Fruit fly (Drosophila melanogaster) whole organism, embryonic: ENCODE data around the gene Atat.

Experiments used
- Ada2b ChIP-seq: fragments of 200-800 bp; sonication (Bioruptor generic); IDR thresholded peaks from 2 replicates; pipeline ENCODE4 v1.3.6; 2022; ENCODE audit warnings: missing biosample characterization, missing genetic modification characterization
- B-H1 ChIP-seq: fragments of 200-800 bp; sonication (Bioruptor generic); IDR thresholded peaks from 3 replicates; pipeline ENCODE4 v1.3.6; 2022; ENCODE audit warnings: missing biosample characterization, missing genetic modification characterization
- BEAF-32 ChIP-seq: fragments of 200-800 bp; sonication (Bioruptor generic); optimal IDR thresholded peaks from 3 replicates; lab custom pipeline; 2017; ENCODE audit warnings: missing biosample characterization, missing genetic modification characterization, mild to moderate bottlenecking, moderate library complexity, missing genetic modification reagents
- CG10543 ChIP-seq: fragments of 200-800 bp; sonication (Bioruptor generic); optimal IDR thresholded peaks from 3 replicates; lab custom pipeline; 2017; ENCODE audit warnings: missing biosample characterization, mild to moderate bottlenecking, missing genetic modification characterization, moderate library complexity
- CG11456 ChIP-seq: fragments of 200-800 bp; sonication (Bioruptor generic); IDR thresholded peaks from 3 replicates; pipeline ENCODE4 v1.3.6; 2022; ENCODE audit warnings: missing biosample characterization, missing genetic modification characterization
- CG12071 ChIP-seq: fragments of 200-800 bp; sonication (Bioruptor generic); optimal IDR thresholded peaks from 3 replicates; lab custom pipeline; 2018; ENCODE audit warnings: missing biosample characterization, mild to moderate bottlenecking, missing genetic modification characterization
- CG13296 ChIP-seq: fragments of 200-800 bp; sonication (Bioruptor generic); optimal IDR thresholded peaks from 3 replicates; lab custom pipeline; 2018; ENCODE audit warnings: missing biosample characterization, mild to moderate bottlenecking, missing genetic modification characterization
- CG15011 ChIP-seq: fragments of 200-800 bp; sonication (Bioruptor generic); optimal IDR thresholded peaks from 3 replicates; lab custom pipeline; 2018; ENCODE audit warnings: missing biosample characterization, mild to moderate bottlenecking, missing genetic modification characterization
- CG15073 ChIP-seq: fragments of 200-800 bp; sonication (Bioruptor generic); optimal IDR thresholded peaks from 2 replicates; lab custom pipeline; 2016; ENCODE audit warnings: missing biosample characterization, missing genetic modification characterization
- CG17328 ChIP-seq: fragments of 200-800 bp; sonication (Bioruptor generic); IDR thresholded peaks from 2 replicates; pipeline ENCODE4 v1.3.6; 2022; ENCODE audit warnings: missing biosample characterization, missing genetic modification characterization
- CG17359 ChIP-seq: fragments of 200-800 bp; sonication (Bioruptor generic); optimal IDR thresholded peaks from 3 replicates; lab custom pipeline; 2018; ENCODE audit warnings: missing biosample characterization, mild to moderate bottlenecking, missing genetic modification characterization, moderate library complexity
- CG17568 ChIP-seq: fragments of 200-800 bp; sonication (Bioruptor generic); optimal IDR thresholded peaks from 2 replicates; lab custom pipeline; 2018; ENCODE audit warnings: missing biosample characterization, mild to moderate bottlenecking, missing genetic modification characterization, moderate library complexity
- CG17612 ChIP-seq: fragments of 200-800 bp; sonication (Bioruptor generic); IDR thresholded peaks from 2 replicates; pipeline ENCODE4 v1.3.6; 2022; ENCODE audit warnings: missing biosample characterization, missing genetic modification characterization
- CG2116 ChIP-seq: fragments of 200-800 bp; sonication (Bioruptor generic); optimal IDR thresholded peaks from 3 replicates; lab custom pipeline; 2018; ENCODE audit warnings: missing biosample characterization, mild to moderate bottlenecking, missing genetic modification characterization
- CG2202 ChIP-seq: fragments of 200-800 bp; sonication (Bioruptor generic); optimal IDR thresholded peaks from 2 replicates; lab custom pipeline; 2018; ENCODE audit warnings: missing biosample characterization, mild to moderate bottlenecking, missing genetic modification characterization
- CG31441 ChIP-seq: fragments of 200-800 bp; sonication (Bioruptor generic); IDR thresholded peaks from 2 replicates; pipeline ENCODE4 v1.3.6; 2022; ENCODE audit warnings: missing biosample characterization, missing genetic modification characterization
- CG4328 ChIP-seq: fragments of 200-800 bp; sonication (Bioruptor generic); optimal IDR thresholded peaks from 3 replicates; lab custom pipeline; 2017; ENCODE audit warnings: missing biosample characterization, missing genetic modification reagents, missing genetic modification characterization
- CG4707 ChIP-seq: fragments of 200-800 bp; sonication (Bioruptor generic); optimal IDR thresholded peaks from 2 replicates; lab custom pipeline; 2018; ENCODE audit warnings: missing biosample characterization, mild to moderate bottlenecking, missing genetic modification characterization, moderate library complexity
- CG5245 ChIP-seq: fragments of 200-800 bp; sonication (Bioruptor generic); optimal IDR thresholded peaks from 3 replicates; lab custom pipeline; 2016; ENCODE audit warnings: missing biosample characterization, missing genetic modification characterization
- CG6175 ChIP-seq: fragments of 200-800 bp; sonication (Bioruptor generic); IDR thresholded peaks from 3 replicates; pipeline ENCODE4 v1.3.6; 2022; ENCODE audit warnings: missing biosample characterization, missing genetic modification characterization
- CG7271 ChIP-seq: fragments of 200-800 bp; sonication (Bioruptor generic); optimal IDR thresholded peaks from 2 replicates; lab custom pipeline; 2018; ENCODE audit warnings: missing biosample characterization, mild to moderate bottlenecking, missing genetic modification characterization, moderate library complexity
- CG7372 ChIP-seq: fragments of 200-800 bp; sonication (Bioruptor generic); IDR thresholded peaks from 2 replicates; pipeline ENCODE4 v1.3.6; 2022; ENCODE audit warnings: missing biosample characterization, missing genetic modification characterization
- CkIIα-i1 ChIP-seq: fragments of 200-800 bp; sonication (Bioruptor generic); IDR thresholded peaks from 2 replicates; pipeline ENCODE4 v1.3.6; 2022; ENCODE audit warnings: missing biosample characterization, missing genetic modification characterization
- Drgx ChIP-seq: fragments of 200-800 bp; sonication (Bioruptor generic); IDR thresholded peaks from 2 replicates; pipeline ENCODE4 v1.3.6; 2022; ENCODE audit warnings: missing biosample characterization, missing genetic modification characterization
- ERR ChIP-seq: fragments of 200-800 bp; sonication (Bioruptor generic); optimal IDR thresholded peaks from 2 replicates; lab custom pipeline; 2016; ENCODE audit warnings: missing biosample characterization, missing genetic modification characterization
- Fer1 ChIP-seq: fragments of 200-800 bp; sonication (Bioruptor generic); optimal IDR thresholded peaks from 2 replicates; lab custom pipeline; 2017; ENCODE audit warnings: missing biosample characterization, mild to moderate bottlenecking, missing genetic modification characterization
- Gsc ChIP-seq: fragments of 200-800 bp; sonication (Bioruptor generic); IDR thresholded peaks from 2 replicates; pipeline ENCODE4 v1.3.6; 2022; ENCODE audit warnings: missing biosample characterization, missing genetic modification characterization
- HLH3B ChIP-seq: fragments of 200-800 bp; sonication (Bioruptor generic); IDR thresholded peaks from 2 replicates; pipeline ENCODE4 v1.3.6; 2022; ENCODE audit warnings: missing biosample characterization, missing genetic modification characterization
- Hey ChIP-seq: fragments of 200-800 bp; sonication (Bioruptor generic); optimal IDR thresholded peaks from 3 replicates; lab custom pipeline; 2018; ENCODE audit warnings: missing biosample characterization, mild to moderate bottlenecking, missing genetic modification characterization
- Oaz ChIP-seq: fragments of 200-800 bp; sonication (Bioruptor generic); IDR thresholded peaks from 2 replicates; pipeline ENCODE4 v1.3.6; 2022; ENCODE audit warnings: missing biosample characterization, missing genetic modification characterization
- Pdp1 ChIP-seq, 2 experiments: fragments of 200-800 bp; sonication (Bioruptor generic); optimal IDR thresholded peaks; 3 replicates each; lab custom pipeline; 2016; ENCODE audit warnings: missing biosample characterization in 2 of 2, missing genetic modification characterization in 2 of 2, mild to moderate bottlenecking in 1 of 2, moderate library complexity in 1 of 2
- Rfx ChIP-seq: fragments of 200-800 bp; sonication (Bioruptor generic); IDR thresholded peaks from 2 replicates; pipeline ENCODE4 v1.3.6; 2022; ENCODE audit warnings: missing biosample characterization, missing genetic modification characterization
- Six4 ChIP-seq: fragments of 200-800 bp; sonication (Bioruptor generic); optimal IDR thresholded peaks from 2 replicates; lab custom pipeline; 2016; ENCODE audit warnings: missing biosample characterization, missing genetic modification characterization
- Trl ChIP-seq, 3 experiments: fragments of >200 bp in 2 of 3; fragments of 200-800 bp in 1 of 3; sonication (Bioruptor generic) in 1 of 3; optimal IDR thresholded peaks; 2 replicates in 1 of 3; 3 replicates in 2 of 3; lab custom pipeline; 2016 to 2017; ENCODE audit warnings: missing biosample characterization in 1 of 3, missing genetic modification characterization in 1 of 3
- Vsx1 ChIP-seq: fragments of 200-800 bp; sonication (Bioruptor generic); optimal IDR thresholded peaks from 2 replicates; lab custom pipeline; 2017; ENCODE audit warnings: missing biosample characterization, mild to moderate bottlenecking, missing genetic modification characterization, missing genetic modification reagents
- Xbp1 ChIP-seq: fragments of 200-800 bp; sonication (Bioruptor generic); optimal IDR thresholded peaks from 3 replicates; lab custom pipeline; 2016; ENCODE audit warnings: missing biosample characterization, mild to moderate bottlenecking, missing genetic modification characterization
- caup ChIP-seq: fragments of 200-800 bp; sonication (Bioruptor generic); optimal IDR thresholded peaks from 3 replicates; lab custom pipeline; 2017; ENCODE audit warnings: missing biosample characterization, mild to moderate bottlenecking, missing genetic modification characterization, moderate library complexity; ENCODE audit not compliant: severe bottlenecking
- chinmo ChIP-seq: fragments of 200-800 bp; sonication (Bioruptor generic); IDR thresholded peaks from 4 replicates; pipeline ENCODE4 v1.3.6; 2022; ENCODE audit warnings: missing biosample characterization, missing genetic modification characterization; ENCODE audit not compliant: partially characterized antibody
- dati ChIP-seq: fragments of 200-800 bp; sonication (Bioruptor generic); IDR thresholded peaks from 2 replicates; pipeline ENCODE4 v1.3.6; 2022; ENCODE audit warnings: missing biosample characterization, missing genetic modification characterization
- exex ChIP-seq: fragments of 200-800 bp; sonication (Bioruptor generic); optimal IDR thresholded peaks from 4 replicates; lab custom pipeline; 2018; ENCODE audit warnings: missing biosample characterization, mild to moderate bottlenecking, missing genetic modification characterization, moderate library complexity
- grn ChIP-seq: fragments of 200-800 bp; sonication (Bioruptor generic); optimal IDR thresholded peaks from 3 replicates; lab custom pipeline; 2017; ENCODE audit warnings: missing biosample characterization, missing genetic modification characterization
- her ChIP-seq: fragments of 200-800 bp; sonication (Bioruptor generic); optimal IDR thresholded peaks from 2 replicates; lab custom pipeline; 2016; ENCODE audit warnings: missing biosample characterization, missing genetic modification characterization
- inv ChIP-seq: fragments of 200-800 bp; sonication (Bioruptor generic); IDR thresholded peaks from 2 replicates; pipeline ENCODE4 v1.3.6; 2022; ENCODE audit warnings: missing biosample characterization, missing genetic modification characterization; ENCODE audit not compliant: partially characterized antibody
- lbe ChIP-seq: fragments of 200-800 bp; sonication (Bioruptor generic); optimal IDR thresholded peaks from 2 replicates; lab custom pipeline; 2016; ENCODE audit warnings: missing biosample characterization, mild to moderate bottlenecking, missing genetic modification characterization
- lmd ChIP-seq: fragments of 200-800 bp; sonication (Bioruptor generic); IDR thresholded peaks from 2 replicates; pipeline ENCODE4 v1.3.6; 2022; ENCODE audit warnings: missing biosample characterization, missing genetic modification characterization
- pros ChIP-seq: fragments of 200-800 bp; sonication (Bioruptor generic); optimal IDR thresholded peaks from 3 replicates; lab custom pipeline; 2019; ENCODE audit warnings: missing biosample characterization, mild to moderate bottlenecking, missing genetic modification characterization, moderate library complexity
- ssp ChIP-seq: fragments of 200-800 bp; sonication (Bioruptor generic); IDR thresholded peaks from 2 replicates; pipeline ENCODE4 v1.3.6; 2022; ENCODE audit warnings: missing biosample characterization, missing genetic modification characterization
- trem ChIP-seq: fragments of 200-800 bp; optimal IDR thresholded peaks from 3 replicates; lab custom pipeline; 2019; ENCODE audit warnings: missing biosample characterization, mild to moderate bottlenecking, missing genetic modification characterization, moderate library complexity
- zen ChIP-seq: fragments of 200-800 bp; sonication (Bioruptor generic); optimal IDR thresholded peaks from 3 replicates; lab custom pipeline; 2018; ENCODE audit warnings: missing biosample characterization, mild to moderate bottlenecking, missing genetic modification characterization, moderate library complexity
- zfh2 ChIP-seq: fragments of 200-800 bp; sonication (Bioruptor generic); optimal IDR thresholded peaks from 2 replicates; lab custom pipeline; 2016; ENCODE audit warnings: missing biosample characterization, missing genetic modification characterization

Atat gene

dm6 chr3L:9372278-9372975 is 54.1 kb downstream of the Atat start, which contains the start of the genes Hsp67Bc, CG4456 and Hsp22 (continued):
- TF ChIP-seq CG7372 (GFP tag; lab: Robert Waterston, UW) = no peak
- TF ChIP-seq her (GFP tag; lab: Kevin White, UChicago) = no peak
- TF ChIP-seq CG15073 (GFP tag; lab: Kevin White, UChicago) = no peak
- TF ChIP-seq ssp = no peak
- no peak for TF ChIP-seq inv
- TF ChIP-seq CG4328 = no peak
- TF ChIP-seq Vsx1 (GFP tag; lab: Kevin White, UChicago) = no peak
- no peak for TF ChIP-seq Gsc (GFP tag; lab: Robert Waterston, UW)
- TF ChIP-seq pros (GFP tag; lab: Kevin White, UChicago) = peak; percentile 45
- peak; percentile 15 for TF ChIP-seq CG12071
- no peak for TF ChIP-seq caup (GFP tag; lab: Kevin White, UChicago)
- TF ChIP-seq CG17359 (tag; lab: Kevin White, UChicago) = no peak
- TF ChIP-seq ERR (GFP tag; lab: Kevin White, UChicago) = no peak
- TF ChIP-seq CG13296 (GFP tag; lab: Kevin White, UChicago) = peak; percentile 29
- TF ChIP-seq CG31441 = no peak
- no peak for TF ChIP-seq CG10543 (GFP tag; lab: Kevin White, UChicago)
- TF ChIP-seq Ada2b (GFP tag; lab: Robert Waterston, UW) = no peak
- TF ChIP-seq CG15011 (GFP tag; lab: Kevin White, UChicago) = peak; percentile 13
- no peak for TF ChIP-seq Six4
- no peak for TF ChIP-seq lbe (GFP tag; lab: Kevin White, UChicago)
- TF ChIP-seq Fer1 = peak; percentile 14
- peak in 1 of 2 experiments; percentile 30 for TF ChIP-seq Pdp1 (GFP tag; optimal IDR thresholded peaks at IDR 0.05; lab: Kevin White, UChicago)
- no peak for TF ChIP-seq B-H1 (GFP tag; lab: Robert Waterston, UW)
- no peak for TF ChIP-seq exex (tag; lab: Kevin White, UChicago)
- TF ChIP-seq CG5245 (GFP tag; lab: Kevin White, UChicago) = no peak
- no peak for TF ChIP-seq Oaz (GFP tag; lab: Robert Waterston, UW)
- TF ChIP-seq Trl (optimal IDR thresholded peaks at IDR 0.05; lab: Kevin White, UChicago) = no peak
- TF ChIP-seq Trl (GFP tag; optimal IDR thresholded peaks at IDR 0.05; lab: Kevin White, UChicago) = no peak
- no peak for TF ChIP-seq Drgx (GFP tag; lab: Robert Waterston, UW)
- no peak for TF ChIP-seq Xbp1
- TF ChIP-seq trem (tag; lab: Kevin White, UChicago) = no peak
- TF ChIP-seq CG17568 (GFP tag; lab: Kevin White, UChicago) = no peak
- peak; percentile 47; the same call in 1 of the 4 replicates for TF ChIP-seq chinmo (GFP tag; lab: Robert Waterston, UW)
- TF ChIP-seq HLH3B (GFP tag; lab: Robert Waterston, UW) = no peak
- no peak for TF ChIP-seq CG4707 (GFP tag; lab: Kevin White, UChicago)
- TF ChIP-seq CkIIα-i1 (GFP tag; lab: Robert Waterston, UW) = no peak
- no peak for TF ChIP-seq CG7271 (tag; lab: Kevin White, UChicago)
- TF ChIP-seq CG2116 = no peak
- no peak for TF ChIP-seq Hey (tag; lab: Kevin White, UChicago)
- TF ChIP-seq zen (tag; lab: Kevin White, UChicago) = no peak
- TF ChIP-seq CG11456 = no peak
- TF ChIP-seq dati = no peak
- peak; percentile 81 for TF ChIP-seq grn (GFP tag; lab: Kevin White, UChicago)
- TF ChIP-seq zfh2 (GFP tag; lab: Kevin White, UChicago) = no peak
- TF ChIP-seq CG2202 = no peak
- 0 out of 2 replicates have a peak, but pooled peaks have one; percentile 14 for TF ChIP-seq Rfx (GFP tag; lab: Robert Waterston, UW)
- TF ChIP-seq CG17612 = no peak
- no peak for TF ChIP-seq CG6175
- TF ChIP-seq BEAF-32 = no peak
- TF ChIP-seq CG17328 (GFP tag; lab: Robert Waterston, UW) = no peak
- no peak for TF ChIP-seq lmd (GFP tag; lab: Robert Waterston, UW)
